Worm (Caenorhabditis elegans) whole organism, L1 larva: ENCODE measurements around the gene atg-16.1.

Experiments
- ceh-8 ChIP-seq: fragments of 200-800 bp; sonication (Bioruptor generic); optimal IDR thresholded peaks from 2 replicates; lab custom pipeline; 2018; ENCODE audit warnings: mild to moderate bottlenecking, missing genetic modification characterization, moderate library complexity, missing compliant biosample characterization
- egl-27 ChIP-seq, 2 experiments: fragments of 150-350 bp in 1 of 2; sonication (generic microtip); optimal IDR thresholded peaks; 3 replicates each; lab custom pipeline; 2017 to 2018; ENCODE audit warnings: missing biosample characterization in 2 of 2, missing genetic modification characterization in 2 of 2, missing genetic modification reagents in 2 of 2
- fos-1 ChIP-seq: fragments of 150-350 bp; optimal IDR thresholded peaks from 2 replicates; lab custom pipeline; 2014; ENCODE audit warnings: missing biosample characterization, missing genetic modification characterization
- lin-13 ChIP-seq: fragments of 150-350 bp; optimal IDR thresholded peaks from 2 replicates; lab custom pipeline; 2014; ENCODE audit warnings: missing biosample characterization, missing genetic modification reagents, missing genetic modification characterization
- lin-14 ChIP-seq: fragments of 200-800 bp; sonication (Bioruptor generic); optimal IDR thresholded peaks from 2 replicates; lab custom pipeline; 2018; ENCODE audit warnings: mild to moderate bottlenecking, missing genetic modification characterization, moderate library complexity, missing compliant biosample characterization
- mef-2 ChIP-seq: fragments of 150-350 bp; optimal IDR thresholded peaks from 2 replicates; lab custom pipeline; 2014; ENCODE audit warnings: missing biosample characterization, missing genetic modification characterization
- nhr-19 ChIP-seq: fragments of 200-800 bp; sonication (Bioruptor generic); conservative IDR thresholded peaks from 2 replicates; pipeline ENCODE4 v1.3.6; 2022; ENCODE audit warnings: missing genetic modification characterization, missing compliant biosample characterization
- nhr-71 ChIP-seq: sonication (generic microtip); optimal IDR thresholded peaks from 2 replicates; lab custom pipeline; 2016; ENCODE audit warnings: mild to moderate bottlenecking, missing genetic modification characterization, moderate library complexity, missing compliant biosample characterization
- nhr-77 ChIP-seq: fragments of 150-350 bp; optimal IDR thresholded peaks from 2 replicates; lab custom pipeline; 2014; ENCODE audit warnings: missing biosample characterization, missing genetic modification characterization
- nhr-85 ChIP-seq: sonication (generic microtip); peaks from one replicate; lab custom pipeline; 2016; ENCODE audit warnings: missing genetic modification characterization, inconsistent platforms, missing compliant biosample characterization
- snpc-4 ChIP-seq: fragments of 150-350 bp; optimal IDR thresholded peaks from 2 replicates; lab custom pipeline; 2014; ENCODE audit warnings: missing biosample characterization, missing genetic modification characterization
- snu-23 ChIP-seq: sonication (generic microtip); optimal IDR thresholded peaks from 2 replicates; lab custom pipeline; 2016; ENCODE audit warnings: missing genetic modification characterization, missing compliant biosample characterization
- unc-130 ChIP-seq: fragments of 150-350 bp; optimal IDR thresholded peaks from 2 replicates; lab custom pipeline; 2017; ENCODE audit warnings: missing biosample characterization, missing genetic modification characterization, inconsistent platforms
- zip-4 ChIP-seq: fragments of 200-800 bp; sonication (Bioruptor generic); optimal IDR thresholded peaks from 2 replicates; lab custom pipeline; 2018; ENCODE audit warnings: mild to moderate bottlenecking, missing genetic modification characterization, moderate library complexity, missing compliant biosample characterization

DNA sequence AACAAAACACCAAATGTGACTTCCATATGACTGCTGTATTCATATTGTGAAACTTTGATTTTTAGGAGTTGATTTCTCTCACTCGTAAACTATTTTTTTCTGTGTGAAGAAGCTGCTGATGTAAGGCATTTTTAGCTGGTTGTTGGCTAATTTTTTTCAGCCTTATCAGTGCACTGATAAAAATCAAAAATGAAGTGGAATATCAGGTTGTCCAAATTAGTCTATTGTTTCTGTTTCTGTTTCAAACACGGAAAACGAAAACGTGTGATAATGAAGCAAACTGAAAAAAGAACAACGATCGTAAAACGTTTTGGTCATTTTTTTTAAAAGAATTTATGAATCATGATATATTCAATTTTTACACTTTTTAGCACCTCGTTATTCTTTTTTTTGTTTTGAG, 18.5 kb upstream of the atg-16.1 start:
- TF ChIP-seq nhr-77 (no peak), snpc-4 (tag; lab: Kevin White, UChicago) (no peak), mef-2 (tag; lab: Kevin White, UChicago) (no peak), egl-27 (tag; optimal IDR thresholded peaks at IDR 0.05; lab: Kevin White, UChicago) (no peak), snu-23 (no peak), nhr-19 (GFP tag; lab: Robert Waterston, UW) (no peak), lin-13 (GFP tag; lab: Kevin White, UChicago) (no peak), nhr-85 (tag; lab: Kevin White, UChicago) (no peak), ceh-8 (GFP tag; lab: Kevin White, UChicago) (no peak), lin-14 (GFP tag; lab: Kevin White, UChicago) (no peak), nhr-71 (tag; lab: Kevin White, UChicago) (no peak), fos-1 (tag; lab: Kevin White, UChicago) (no peak), unc-130 (tag; lab: Kevin White, UChicago) (no peak), zip-4 (GFP tag; lab: Kevin White, UChicago) (no peak)
